Worm (Caenorhabditis elegans) whole organism, mixed stage, embryonic: ENCODE measurements around the gene srab-23.

ENCODE experiments used
- ceh-83 ChIP-seq: fragments of 200-800 bp; sonication (Bioruptor generic); optimal IDR thresholded peaks from 2 replicates; lab custom pipeline; 2018; ENCODE audit warnings: mild to moderate bottlenecking, missing genetic modification characterization, missing compliant biosample characterization
- ces-1 ChIP-seq: fragments of 150-350 bp; optimal IDR thresholded peaks from 2 replicates; lab custom pipeline; 2014; ENCODE audit warnings: missing biosample characterization, missing genetic modification reagents, missing genetic modification characterization
- elt-1 ChIP-seq: sonication (generic microtip); optimal IDR thresholded peaks from 2 replicates; lab custom pipeline; 2017; ENCODE audit warnings: missing genetic modification characterization, mild to moderate bottlenecking, missing compliant biosample characterization, antibody characterized with exemption, moderate library complexity, borderline replicate concordance; ENCODE audit not compliant: insufficient read depth
- lin-13 ChIP-seq: fragments of 150-350 bp; optimal IDR thresholded peaks from 2 replicates; lab custom pipeline; 2014; ENCODE audit warnings: missing biosample characterization, missing genetic modification characterization
- lin-32 ChIP-seq: fragments of 200-800 bp; sonication (Bioruptor generic); optimal IDR thresholded peaks from 2 replicates; lab custom pipeline; 2018; ENCODE audit warnings: mild to moderate bottlenecking, missing genetic modification characterization, missing compliant biosample characterization
- lsy-2 ChIP-seq: fragments of 150-350 bp; optimal IDR thresholded peaks from 2 replicates; lab custom pipeline; 2014; ENCODE audit warnings: missing biosample characterization, missing genetic modification characterization
- nhr-237 ChIP-seq: fragments of 150-350 bp; optimal IDR thresholded peaks from 2 replicates; lab custom pipeline; 2014; ENCODE audit warnings: missing biosample characterization, missing genetic modification characterization
- nhr-28 ChIP-seq: fragments of 150-350 bp; optimal IDR thresholded peaks from 2 replicates; lab custom pipeline; 2014; ENCODE audit warnings: missing biosample characterization, missing genetic modification characterization
- nhr-76 ChIP-seq: sonication (generic microtip); optimal IDR thresholded peaks from 2 replicates; lab custom pipeline; 2017; ENCODE audit warnings: missing biosample characterization, missing genetic modification characterization
- pha-4 ChIP-seq: fragments of 150-350 bp; optimal IDR thresholded peaks from 2 replicates; lab custom pipeline; 2018; ENCODE audit warnings: missing biosample characterization, missing genetic modification reagents, missing genetic modification characterization
- snpc-4 ChIP-seq: fragments of 150-350 bp; optimal IDR thresholded peaks from 2 replicates; lab custom pipeline; 2014; ENCODE audit warnings: missing biosample characterization, missing genetic modification characterization
- sptf-1 ChIP-seq: sonication (generic microtip); optimal IDR thresholded peaks from 2 replicates; lab custom pipeline; 2017; ENCODE audit warnings: mild to moderate bottlenecking, missing genetic modification characterization, moderate library complexity, missing compliant biosample characterization
- unc-62 ChIP-seq: fragments of 150-350 bp; optimal IDR thresholded peaks from 2 replicates; lab custom pipeline; 2014; ENCODE audit warnings: missing biosample characterization, missing genetic modification reagents, missing genetic modification characterization
- ztf-11 ChIP-seq: fragments of 150-350 bp; optimal IDR thresholded peaks from 2 replicates; lab custom pipeline; 2014; ENCODE audit warnings: missing biosample characterization, missing genetic modification characterization

DNA sequence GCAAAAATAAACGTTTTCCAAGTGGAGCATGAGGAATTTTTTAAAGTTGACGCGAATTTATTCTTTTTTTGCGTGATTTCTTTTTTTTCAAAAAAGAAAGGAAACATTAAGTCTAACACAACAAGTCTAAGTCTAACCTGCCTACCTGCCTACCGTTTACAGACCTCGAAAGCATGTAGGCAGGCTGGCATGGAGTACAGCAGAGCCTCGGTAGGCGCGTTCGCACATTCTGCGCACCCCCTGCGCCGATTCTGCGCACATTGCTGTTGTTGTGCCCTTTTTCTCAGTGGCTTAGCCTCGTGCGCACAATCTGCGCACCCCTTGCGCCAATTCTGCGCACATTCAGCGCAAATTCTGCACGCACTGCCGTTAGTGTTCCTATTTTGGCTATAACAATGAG lies 48.4 kb upstream of the srab-23 start:
- TF ChIP-seq nhr-237 (no peak), ztf-11 (tag; lab: Kevin White, UChicago) (no peak), elt-1 (no peak), lin-32 (GFP tag; lab: Kevin White, UChicago) (no peak), lin-13 (tag; lab: Kevin White, UChicago) (no peak), lsy-2 (no peak), snpc-4 (tag; lab: Kevin White, UChicago) (no peak), sptf-1 (tag; lab: Kevin White, UChicago) (no peak), ces-1 (GFP tag; lab: Kevin White, UChicago) (no peak), nhr-76 (tag; lab: Kevin White, UChicago) (no peak), ceh-83 (GFP tag; lab: Kevin White, UChicago) (no peak), unc-62 (GFP tag; lab: Kevin White, UChicago) (no peak), nhr-28 (no peak), pha-4 (tag; lab: Kevin White, UChicago) (no peak)
